Fruit fly (Drosophila melanogaster): ENCODE data around the gene CoRest.

DNA sequence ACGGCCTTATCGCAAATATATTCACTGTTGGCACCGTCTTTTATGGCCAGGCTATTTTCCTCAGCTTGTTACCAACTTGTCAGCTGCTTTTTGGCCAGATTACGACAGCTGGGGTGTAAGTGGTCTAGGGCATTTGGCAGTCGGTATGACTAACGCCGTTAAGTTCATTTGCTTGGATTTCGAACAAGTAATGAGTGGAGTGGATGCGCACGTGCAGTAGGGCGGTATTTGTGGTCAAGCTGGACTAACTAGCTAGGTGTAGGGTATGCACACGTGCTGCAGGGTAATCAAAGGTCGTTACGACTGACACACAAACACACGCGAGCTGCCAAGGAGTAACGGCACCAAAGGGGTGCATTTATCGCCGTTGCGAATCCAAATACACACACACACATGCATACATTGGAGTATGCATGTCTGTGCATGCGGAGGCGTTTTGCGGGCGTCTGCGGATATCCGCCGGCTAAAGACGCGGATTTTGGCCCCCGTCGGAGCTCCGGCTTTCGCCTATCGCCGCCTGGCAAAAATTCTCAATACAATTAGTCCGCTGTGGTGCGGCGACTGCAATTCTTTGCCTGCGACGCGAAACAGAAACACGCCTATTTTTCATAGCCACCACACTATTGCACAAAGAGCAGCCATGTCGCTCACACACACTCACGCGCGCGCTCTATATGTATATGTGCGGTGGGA is 56.4 kb downstream of the CoRest start:
- TF ChIP-seq CG8478 (optimal IDR thresholded peaks at IDR 0.05) (no peak), CTCF (optimal IDR thresholded peaks at IDR 0.05) (no peak)
